Fruit fly (Drosophila melanogaster): ENCODE results near the gene tna.
A peak's percentile ranks its signal among the peaks of the same experiment; 100 is the strongest.

Gene tna

DNA sequence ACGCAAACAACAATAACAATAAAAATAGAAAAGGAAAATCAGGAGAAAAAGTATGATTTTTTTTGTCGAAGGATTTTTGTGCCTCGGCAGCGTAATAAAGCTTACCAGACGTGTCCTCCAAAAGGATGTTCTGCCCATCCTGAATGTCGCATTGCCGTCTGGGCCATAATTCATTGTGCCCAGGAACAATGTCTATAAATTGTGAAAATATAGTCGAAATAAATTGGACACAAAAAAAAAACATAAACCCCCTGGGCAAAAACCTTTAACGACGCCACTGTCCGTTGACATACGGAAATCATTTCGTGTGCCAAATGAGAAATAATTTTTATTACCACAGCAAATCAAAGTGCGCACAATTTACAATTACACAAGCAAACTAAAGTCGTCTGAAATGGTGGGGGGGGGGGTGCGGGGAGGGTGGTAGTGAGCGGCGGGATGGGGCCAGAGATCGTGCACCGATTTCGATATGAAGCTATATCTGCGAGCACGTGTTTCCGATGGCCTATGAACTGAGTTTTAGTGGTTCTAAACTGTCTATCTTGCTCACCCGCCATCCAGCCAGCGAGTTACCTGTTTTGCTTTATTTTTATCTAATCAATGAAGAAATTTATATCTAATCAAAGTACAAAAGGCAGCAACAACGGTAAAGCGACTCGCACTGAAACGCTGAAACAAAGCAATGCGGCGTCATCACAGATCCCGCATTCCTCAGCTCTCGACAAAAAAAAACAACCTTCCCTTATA, 31.5 kb downstream of the tna start (continued):
- no peak for TF ChIP-seq twi (tag; optimal IDR thresholded peaks at IDR 0.05)
- TF ChIP-seq CG7928 (GFP tag; optimal IDR thresholded peaks at IDR 0.05): no peak
- peak; percentile 74 for TF ChIP-seq gro (GFP tag; optimal IDR thresholded peaks at IDR 0.05)
- no peak for TF ChIP-seq Sry-β (GFP tag; optimal IDR thresholded peaks at IDR 0.05)
- peak; percentile 67 for TF ChIP-seq slbo (GFP tag; IDR thresholded peaks at IDR 0.05)
- TF ChIP-seq CG31388 (GFP tag; optimal IDR thresholded peaks at IDR 0.05): no peak
- peak; percentile 42; the same call in 1 of the 3 replicates for TF ChIP-seq CG17361 (GFP tag; IDR thresholded peaks at IDR 0.05)
- TF ChIP-seq ems (GFP tag; optimal IDR thresholded peaks at IDR 0.05): no peak
- TF ChIP-seq phol (tag; optimal IDR thresholded peaks at IDR 0.05): peak; percentile 2
- peak; percentile 25 for TF ChIP-seq CG9727 (GFP tag; optimal IDR thresholded peaks at IDR 0.05)
- TF ChIP-seq Sin3A (optimal IDR thresholded peaks at IDR 0.05): no peak
- TF ChIP-seq bowl (GFP tag; IDR thresholded peaks at IDR 0.05): no peak
- TF ChIP-seq corto (GFP tag; optimal IDR thresholded peaks at IDR 0.05): no peak
- no peak for TF ChIP-seq Scr (GFP tag; IDR thresholded peaks at IDR 0.05; ENCODE audit: partially characterized antibody)
- TF ChIP-seq CG9797 (GFP tag; optimal IDR thresholded peaks at IDR 0.05): no peak
- no peak for TF ChIP-seq cad (GFP tag; optimal IDR thresholded peaks at IDR 0.05)
- TF ChIP-seq CG11247 (GFP tag; IDR thresholded peaks at IDR 0.05): peak; percentile 35
- no peak for TF ChIP-seq CG6254 (GFP tag; optimal IDR thresholded peaks at IDR 0.05)
- peak; percentile 44 for TF ChIP-seq emc (GFP tag; optimal IDR thresholded peaks at IDR 0.05)
- no peak for TF ChIP-seq pzg (GFP tag; optimal IDR thresholded peaks at IDR 0.05)
- no peak for TF ChIP-seq CG14965 (GFP tag; optimal IDR thresholded peaks at IDR 0.05; ENCODE audit: borderline replicate concordance)
- no peak for TF ChIP-seq pum (GFP tag; optimal IDR thresholded peaks at IDR 0.05)
- peak; percentile 34; the same call in 1 of the 2 replicates for TF ChIP-seq CG4730 (GFP tag; IDR thresholded peaks at IDR 0.05)
- no peak for TF ChIP-seq Bdp1 (GFP tag; optimal IDR thresholded peaks at IDR 0.05)
- 0 out of 3 replicates have a peak, but pooled peaks have one; percentile 7 for TF ChIP-seq ci (GFP tag; IDR thresholded peaks at IDR 0.05)
- TF ChIP-seq CG6272 (GFP tag; IDR thresholded peaks at IDR 0.05): no peak
- no peak for TF ChIP-seq Ets65A (GFP tag)
- TF ChIP-seq odd (GFP tag; optimal IDR thresholded peaks at IDR 0.05): no peak
- TF ChIP-seq CG17568 (GFP tag; optimal IDR thresholded peaks at IDR 0.05): no peak
- 0 out of 2 replicates have a peak, but pooled peaks have one; percentile 31 for TF ChIP-seq H2.0 (GFP tag; IDR thresholded peaks at IDR 0.05)
- no peak for TF ChIP-seq bbx (GFP tag; IDR thresholded peaks at IDR 0.05; ENCODE audit: partially characterized antibody)
- peak; percentile 95 for TF ChIP-seq sd (tag; optimal IDR thresholded peaks at IDR 0.05)
- no peak for TF ChIP-seq kay (GFP tag; optimal IDR thresholded peaks at IDR 0.05)
- no peak for TF ChIP-seq ATbp (GFP tag; optimal IDR thresholded peaks at IDR 0.05)
- TF ChIP-seq CG30403 (GFP tag; optimal IDR thresholded peaks at IDR 0.05): peak; percentile 31
- TF ChIP-seq CG31365 (tag; optimal IDR thresholded peaks at IDR 0.05): no peak
- TF ChIP-seq CG1647 (GFP tag; optimal IDR thresholded peaks at IDR 0.05): peak; percentile 36
- 0 out of 3 replicates have a peak, but pooled peaks have one; percentile 59 for TF ChIP-seq CG11560 (tag; IDR thresholded peaks at IDR 0.05)
- no peak for TF ChIP-seq otp (GFP tag; IDR thresholded peaks at IDR 0.05)
- no peak for TF ChIP-seq Bgb (GFP tag; IDR thresholded peaks at IDR 0.05; ENCODE audit: partially characterized antibody)
- no peak for TF ChIP-seq hkb (optimal IDR thresholded peaks at IDR 0.05)
- TF ChIP-seq hkb (GFP tag; IDR thresholded peaks at IDR 0.05): no peak; the same call in 1 of the 2 replicates
- TF ChIP-seq CG18599 (GFP tag; optimal IDR thresholded peaks at IDR 0.05): peak; percentile 57
- TF ChIP-seq CG6854 (GFP tag; optimal IDR thresholded peaks at IDR 0.05): no peak
- TF ChIP-seq CG13894 (tag; optimal IDR thresholded peaks at IDR 0.05): no peak
- TF ChIP-seq exex (tag; optimal IDR thresholded peaks at IDR 0.05): peak; percentile 67
- no peak for TF ChIP-seq nerfin-2 (GFP tag; IDR thresholded peaks at IDR 0.05; ENCODE audit: partially characterized antibody)
- TF ChIP-seq CG43689 (GFP tag; IDR thresholded peaks at IDR 0.05): no peak; the same call in 1 of the 2 replicates
- no peak for TF ChIP-seq CG2202 (tag; optimal IDR thresholded peaks at IDR 0.05)
- no peak for TF ChIP-seq ac (GFP tag; optimal IDR thresholded peaks at IDR 0.05)

Measured in whole organism, embryonic.